Fruit fly (Drosophila melanogaster) whole organism, prepupa: ENCODE measurements around the gene Notum.
A peak's percentile ranks its signal among the peaks of the same experiment; 100 is the strongest.

ENCODE experiments used
- CG6276 ChIP-seq: fragments of 200-800 bp; sonication (Bioruptor generic); optimal IDR thresholded peaks from 2 replicates; lab custom pipeline; 2017; ENCODE audit warnings: missing biosample characterization, mild to moderate bottlenecking, missing genetic modification characterization
- CG6854 ChIP-seq: fragments of 200-800 bp; sonication (Bioruptor generic); optimal IDR thresholded peaks from 2 replicates; lab custom pipeline; 2017; ENCODE audit warnings: missing biosample characterization, mild to moderate bottlenecking, missing genetic modification characterization
- Eip75B ChIP-seq: fragments of 200-800 bp; sonication (Bioruptor generic); optimal IDR thresholded peaks from 3 replicates; lab custom pipeline; 2016; ENCODE audit warnings: missing biosample characterization, missing genetic modification characterization
- Hr4 ChIP-seq: fragments of 200-800 bp; sonication (Bioruptor generic); optimal IDR thresholded peaks from 3 replicates; lab custom pipeline; 2016; ENCODE audit warnings: missing biosample characterization, missing genetic modification characterization
- Sox102F ChIP-seq: fragments of 200-800 bp; sonication (Bioruptor generic); optimal IDR thresholded peaks from 2 replicates; lab custom pipeline; 2016; ENCODE audit warnings: missing biosample characterization, mild to moderate bottlenecking, missing genetic modification characterization

dm6 chr3L:16004401-16005237 is 18.7 kb upstream of the Notum start, which contains the start of the genes hzg and mRpS31:
- TF ChIP-seq CG6276 (GFP tag; lab: Kevin White, UChicago): peak; percentile 89
- TF ChIP-seq Hr4 (GFP tag; lab: Kevin White, UChicago): peak; percentile 57
- TF ChIP-seq Eip75B: peak; percentile 28
- TF ChIP-seq Sox102F (GFP tag; lab: Kevin White, UChicago): peak; percentile 65
- peak; percentile 58 for TF ChIP-seq CG6854
